In genomic region chrX:2138417-2138816, dm6 we compare ENCODE assay signal across 3 fruit fly cellular contexts.
TF ChIP-seq lines count a peak whose summit lies in the region.

No protein-coding gene starts in this region.

- no peak for TF ChIP-seq CTCF in whole organism, embryonic (GFP tag; optimal IDR thresholded peaks at IDR 0.05; lab: Kevin White, UChicago)

TF ChIP-seq in whole organism, adult, 20 proteins besides CTCF, POLR2A, EP300 and RAD21:
- TF ChIP-seq ovo (GFP tag; optimal IDR thresholded peaks at IDR 0.05; lab: Kevin White, UChicago) = no peak
- peak; percentile 56 for TF ChIP-seq tj (GFP tag; optimal IDR thresholded peaks at IDR 0.05; lab: Kevin White, UChicago)
- TF ChIP-seq kay (GFP tag; lab: Kevin White, UChicago; ENCODE audit: borderline replicate concordance) = peak; percentile 81
- TF ChIP-seq Mnt (GFP tag; optimal IDR thresholded peaks at IDR 0.05; lab: Kevin White, UChicago) = peak; percentile 28
- no peak for TF ChIP-seq CG12768 (GFP tag; optimal IDR thresholded peaks at IDR 0.05; lab: Kevin White, UChicago)
- no peak for TF ChIP-seq CG14711 (tag; optimal IDR thresholded peaks at IDR 0.05; lab: Kevin White, UChicago)

TF ChIP-seq in whole organism, embryonic, 481 proteins besides CTCF, POLR2A, EP300 and RAD21 (continues in another document):
- no peak for TF ChIP-seq CG12744 (GFP tag; optimal IDR thresholded peaks at IDR 0.05; lab: Kevin White, UChicago)
- no peak for TF ChIP-seq CG15696 (tag; optimal IDR thresholded peaks at IDR 0.05; lab: Kevin White, UChicago)
- no peak for TF ChIP-seq CG10959 (GFP tag; IDR thresholded peaks at IDR 0.05; lab: Robert Waterston, UW)
- no peak for TF ChIP-seq CG12391 (tag; optimal IDR thresholded peaks at IDR 0.05; lab: Kevin White, UChicago)
- no peak for TF ChIP-seq grn (GFP tag; optimal IDR thresholded peaks at IDR 0.05; lab: Kevin White, UChicago)
- peak; percentile 94 for TF ChIP-seq CG4360 (GFP tag; IDR thresholded peaks at IDR 0.05; lab: Robert Waterston, UW)
- TF ChIP-seq ac (GFP tag; optimal IDR thresholded peaks at IDR 0.05; lab: Kevin White, UChicago) = no peak
- TF ChIP-seq cad (GFP tag; optimal IDR thresholded peaks at IDR 0.05; lab: Kevin White, UChicago) = peak; percentile 88
- TF ChIP-seq abd-A (tag; optimal IDR thresholded peaks at IDR 0.05; lab: Kevin White, UChicago) = peak; percentile 95
- TF ChIP-seq Opbp (GFP tag; IDR thresholded peaks at IDR 0.05; lab: Robert Waterston, UW; ENCODE audit: partially characterized antibody) = 0 out of 3 replicates have a peak, but pooled peaks have one; percentile 27
- peak; percentile 8 for TF ChIP-seq CG12769 (tag; optimal IDR thresholded peaks at IDR 0.05; lab: Kevin White, UChicago)
- TF ChIP-seq CG15479 (GFP tag; optimal IDR thresholded peaks at IDR 0.05; lab: Kevin White, UChicago) = peak; percentile 51
- no peak for TF ChIP-seq CG14710 (tag; optimal IDR thresholded peaks at IDR 0.05; lab: Kevin White, UChicago)
- TF ChIP-seq bigmax (GFP tag; optimal IDR thresholded peaks at IDR 0.05; lab: Kevin White, UChicago) = no peak
- peak; percentile 51 for TF ChIP-seq CG10321 (GFP tag; IDR thresholded peaks at IDR 0.05; lab: Robert Waterston, UW)
- peak; percentile 75 for TF ChIP-seq scrt (GFP tag; optimal IDR thresholded peaks at IDR 0.05; lab: Kevin White, UChicago)
- TF ChIP-seq HLH3B (GFP tag; IDR thresholded peaks at IDR 0.05; lab: Robert Waterston, UW) = no peak
- peak; percentile 27 for TF ChIP-seq CG8478 (optimal IDR thresholded peaks at IDR 0.05; lab: Kevin White, UChicago)
- peak; percentile 80 for TF ChIP-seq Nf-YC (tag; optimal IDR thresholded peaks at IDR 0.05; lab: Kevin White, UChicago)
- peak in 1 of 2 experiments; percentile 76 for TF ChIP-seq Trl (optimal IDR thresholded peaks at IDR 0.05; lab: Kevin White, UChicago)
- TF ChIP-seq Trl (GFP tag; optimal IDR thresholded peaks at IDR 0.05; lab: Kevin White, UChicago) = no peak
- peak in 1 of 2 experiments; percentile 11 for TF ChIP-seq Pdp1 (GFP tag; optimal IDR thresholded peaks at IDR 0.05; lab: Kevin White, UChicago)
- peak; percentile 18 for TF ChIP-seq exex (tag; optimal IDR thresholded peaks at IDR 0.05; lab: Kevin White, UChicago)
- peak; percentile 91 for TF ChIP-seq zen (tag; optimal IDR thresholded peaks at IDR 0.05; lab: Kevin White, UChicago)
- TF ChIP-seq salm (tag; optimal IDR thresholded peaks at IDR 0.05; lab: Kevin White, UChicago) = no peak
- TF ChIP-seq Aef1 (GFP tag; IDR thresholded peaks at IDR 0.05; lab: Robert Waterston, UW) = peak; percentile 64; the same call in 2 of the 3 replicates
- no peak for TF ChIP-seq so (GFP tag; IDR thresholded peaks at IDR 0.05; lab: Robert Waterston, UW)
- peak; percentile 79 for TF ChIP-seq Nf-YB (GFP tag; optimal IDR thresholded peaks at IDR 0.05; lab: Kevin White, UChicago)
- peak; percentile 60 for TF ChIP-seq Abd-B (GFP tag; optimal IDR thresholded peaks at IDR 0.05; lab: Kevin White, UChicago)
- no peak for TF ChIP-seq cwo (GFP tag; optimal IDR thresholded peaks at IDR 0.05; lab: Kevin White, UChicago)
- TF ChIP-seq Hr51 (GFP tag; optimal IDR thresholded peaks at IDR 0.05; lab: Kevin White, UChicago) = peak in 1 of 2 experiments; percentile 22
- TF ChIP-seq CG2889 (GFP tag; IDR thresholded peaks at IDR 0.05; lab: Robert Waterston, UW) = no peak
- TF ChIP-seq Hmr (GFP tag; optimal IDR thresholded peaks at IDR 0.05; lab: Kevin White, UChicago) = no peak
- peak; percentile 14 for TF ChIP-seq Med (GFP tag; lab: Kevin White, UChicago)
- TF ChIP-seq ewg (GFP tag; optimal IDR thresholded peaks at IDR 0.05; lab: Kevin White, UChicago) = peak; percentile 79
- TF ChIP-seq CG18599 (GFP tag; optimal IDR thresholded peaks at IDR 0.05; lab: Kevin White, UChicago) = peak; percentile 13
- TF ChIP-seq H2.0 (GFP tag; IDR thresholded peaks at IDR 0.05; lab: Robert Waterston, UW) = no peak
- no peak for TF ChIP-seq shn (GFP tag; optimal IDR thresholded peaks at IDR 0.05; lab: Kevin White, UChicago)
- TF ChIP-seq ftz-f1 (GFP tag; optimal IDR thresholded peaks at IDR 0.05; lab: Kevin White, UChicago) = peak; percentile 5
- peak; percentile 78 for TF ChIP-seq CG1832 (GFP tag; optimal IDR thresholded peaks at IDR 0.05; lab: Kevin White, UChicago)
- TF ChIP-seq Awh (GFP tag; IDR thresholded peaks at IDR 0.05; lab: Robert Waterston, UW) = peak; percentile 64
- TF ChIP-seq chif (GFP tag; optimal IDR thresholded peaks at IDR 0.05; lab: Kevin White, UChicago) = no peak
- no peak for TF ChIP-seq CG6854 (GFP tag; optimal IDR thresholded peaks at IDR 0.05; lab: Kevin White, UChicago)
- TF ChIP-seq ash1 (GFP tag; optimal IDR thresholded peaks at IDR 0.05; lab: Kevin White, UChicago) = peak; percentile 3

TF ChIP-seq in whole organism, prepupa, 60 proteins besides CTCF, POLR2A, EP300 and RAD21:
- TF ChIP-seq Sox15 (GFP tag; optimal IDR thresholded peaks at IDR 0.05; lab: Kevin White, UChicago) = no peak
- no peak for TF ChIP-seq ss (GFP tag; optimal IDR thresholded peaks at IDR 0.05; lab: Kevin White, UChicago)
- no peak for TF ChIP-seq CG10669 (GFP tag; optimal IDR thresholded peaks at IDR 0.05; lab: Kevin White, UChicago)
- TF ChIP-seq esn (GFP tag; optimal IDR thresholded peaks at IDR 0.05; lab: Kevin White, UChicago) = no peak
- no peak for TF ChIP-seq Hr4 (GFP tag; optimal IDR thresholded peaks at IDR 0.05; lab: Kevin White, UChicago)
- TF ChIP-seq CG1621 (tag; optimal IDR thresholded peaks at IDR 0.05; lab: Kevin White, UChicago) = no peak
- TF ChIP-seq CG6854 (GFP tag; optimal IDR thresholded peaks at IDR 0.05; lab: Kevin White, UChicago) = no peak
- TF ChIP-seq vri (GFP tag; optimal IDR thresholded peaks at IDR 0.05; lab: Kevin White, UChicago) = no peak
- TF ChIP-seq fkh (GFP tag; optimal IDR thresholded peaks at IDR 0.05; lab: Kevin White, UChicago) = peak; percentile 4
- no peak for TF ChIP-seq Sox14 (GFP tag; optimal IDR thresholded peaks at IDR 0.05; lab: Kevin White, UChicago)
- TF ChIP-seq CG6276 (GFP tag; optimal IDR thresholded peaks at IDR 0.05; lab: Kevin White, UChicago) = no peak
- peak; percentile 18 for TF ChIP-seq Eip78C (GFP tag; lab: Kevin White, UChicago)
- TF ChIP-seq eg (GFP tag; IDR thresholded peaks at IDR 0.05; lab: Robert Waterston, UW) = no peak
- no peak for TF ChIP-seq dac (GFP tag; optimal IDR thresholded peaks at IDR 0.05; lab: Kevin White, UChicago)
- no peak for TF ChIP-seq CG8632 (GFP tag; optimal IDR thresholded peaks at IDR 0.05; lab: Kevin White, UChicago)
- TF ChIP-seq CG7368 (GFP tag; optimal IDR thresholded peaks at IDR 0.05; lab: Kevin White, UChicago) = no peak
- no peak for TF ChIP-seq CG32006 (GFP tag; optimal IDR thresholded peaks at IDR 0.05; lab: Kevin White, UChicago)
- no peak for TF ChIP-seq svp (GFP tag; lab: Kevin White, UChicago)
